Worm (Caenorhabditis elegans) whole organism, dauer: ENCODE results near the gene cnp-3.

Experiments used
- unc-62 ChIP-seq: sonication (generic microtip); optimal IDR thresholded peaks from 2 replicates; lab custom pipeline; 2017; ENCODE audit warnings: missing biosample characterization, missing genetic modification reagents, missing genetic modification characterization

cnp-3 gene

ce11 chrX:17138060-17138557 lies at the start of gene cnp-3:
TSS of gene cnp-3 (minus strand) at chrX:17138110.
- TF ChIP-seq unc-62 (GFP tag; lab: Kevin White, UChicago), result no peak

ce11 chrX:17185696-17186430 lies 48.0 kb upstream of the cnp-3 start, which contains the start of gene sid-3:
TSS of gene sid-3 (plus strand) at chrX:17186380.
- no peak for TF ChIP-seq unc-62 (GFP tag; lab: Kevin White, UChicago)

- TF ChIP-seq unc-62 (GFP tag; lab: Kevin White, UChicago), result no peak
These were observed 46.5 kb upstream of the cnp-3 start for ce11 chrX:17184363-17184762.

ce11 chrX:17181220-17181619 lies 43.3 kb upstream of the cnp-3 start:
- no peak for TF ChIP-seq unc-62 (GFP tag; lab: Kevin White, UChicago)

ce11 chrX:17180135-17180534 lies 42.2 kb upstream of the cnp-3 start:
- no peak for TF ChIP-seq unc-62 (GFP tag; lab: Kevin White, UChicago)

ce11 chrX:17178239-17178638 lies 40.3 kb upstream of the cnp-3 start, which contains the start of gene B0302.2:
TSS of gene B0302.2 (plus strand) at chrX:17178539.
- TF ChIP-seq unc-62 (GFP tag; lab: Kevin White, UChicago), result no peak

- TF ChIP-seq unc-62 (GFP tag; lab: Kevin White, UChicago), result no peak
These were observed 38.8 kb upstream of the cnp-3 start, which contains the start of gene B0302.4 for ce11 chrX:17176677-17177076. TSS of gene B0302.4 (minus strand) at chrX:17176777.

- no peak for TF ChIP-seq unc-62 (GFP tag; lab: Kevin White, UChicago)
These were observed 32.5 kb upstream of the cnp-3 start for ce11 chrX:17170401-17170800.

- TF ChIP-seq unc-62 (GFP tag; lab: Kevin White, UChicago), result no peak
These were observed 30.2 kb upstream of the cnp-3 start for ce11 chrX:17168086-17168485.

ce11 chrX:17157868-17158267 lies 20.0 kb upstream of the cnp-3 start, which contains the start of gene npr-21:
TSS of gene npr-21 (minus strand) at chrX:17157968.
- TF ChIP-seq unc-62 (GFP tag; lab: Kevin White, UChicago), result no peak

- TF ChIP-seq unc-62 (GFP tag; lab: Kevin White, UChicago), result no peak
These were observed 19.2 kb upstream of the cnp-3 start for ce11 chrX:17157089-17157488.

ce11 chrX:17151160-17151711 lies 13.3 kb upstream of the cnp-3 start, which contains the start of gene mdt-1.2:
TSS of gene mdt-1.2 (plus strand) at chrX:17151522.
- TF ChIP-seq unc-62 (GFP tag; lab: Kevin White, UChicago), result no peak

ce11 chrX:17149877-17150490 lies 12.1 kb upstream of the cnp-3 start, which contains the start of gene T23C6.4:
TSS of gene T23C6.4 (minus strand) at chrX:17149927.
- TF ChIP-seq unc-62 (GFP tag; lab: Kevin White, UChicago), result no peak

ce11 chrX:17146545-17146944 lies 8.6 kb upstream of the cnp-3 start:
- no peak for TF ChIP-seq unc-62 (GFP tag; lab: Kevin White, UChicago)

- no peak for TF ChIP-seq unc-62 (GFP tag; lab: Kevin White, UChicago)
These were observed 2.5 kb upstream of the cnp-3 start for ce11 chrX:17140447-17140846.

- no peak for TF ChIP-seq unc-62 (GFP tag; lab: Kevin White, UChicago)
These were observed 1.4 kb upstream of the cnp-3 start for ce11 chrX:17139204-17139780.
